Worm (Caenorhabditis elegans): Measurements from ENCODE around the gene pdha-1.

- no peak for TF ChIP-seq nhr-2 (tag; optimal IDR thresholded peaks at IDR 0.05)
- TF ChIP-seq sptf-1 (tag; optimal IDR thresholded peaks at IDR 0.05): no peak
- TF ChIP-seq pha-4 (tag; optimal IDR thresholded peaks at IDR 0.05): no peak
- TF ChIP-seq unc-120 (tag; optimal IDR thresholded peaks at IDR 0.05; ENCODE audit: poor library complexity, severe bottlenecking): peak; percentile 79
- TF ChIP-seq drap-1 (GFP tag; optimal IDR thresholded peaks at IDR 0.05): no peak
These were observed 51.3 kb downstream of the pdha-1 start for ce11 chrII:8117426-8117825.

Data from whole organism, mixed stage, embryonic.